Worm (Caenorhabditis elegans) whole organism, late embryonic: ENCODE data around the gene slc-17.8.

Experiments
- ahr-1 ChIP-seq: sonication (generic microtip); optimal IDR thresholded peaks from 2 replicates; lab custom pipeline; 2016; ENCODE audit warnings: missing genetic modification characterization, missing compliant biosample characterization
- ama-1 ChIP-seq: fragments of 150-350 bp; optimal IDR thresholded peaks from 2 replicates; lab custom pipeline; 2014
- ceh-30 ChIP-seq: fragments of 150-350 bp; optimal IDR thresholded peaks from 2 replicates; lab custom pipeline; 2014; ENCODE audit warnings: missing biosample characterization, missing genetic modification characterization
- dve-1 ChIP-seq: sonication (generic microtip); optimal IDR thresholded peaks from 2 replicates; lab custom pipeline; 2017; ENCODE audit warnings: antibody characterized with exemption, mild to moderate bottlenecking, missing genetic modification characterization, missing compliant biosample characterization
- lin-11 ChIP-seq: fragments of 200-800 bp; sonication (Bioruptor generic); optimal IDR thresholded peaks from 2 replicates; lab custom pipeline; 2018; ENCODE audit warnings: mild to moderate bottlenecking, missing genetic modification characterization, missing compliant biosample characterization
- pag-3 ChIP-seq: sonication (generic microtip); optimal IDR thresholded peaks from 2 replicates; lab custom pipeline; 2016; ENCODE audit warnings: missing compliant biosample characterization, missing genetic modification characterization, borderline replicate concordance
- pha-4 ChIP-seq: fragments of 150-350 bp; optimal IDR thresholded peaks from 2 replicates; lab custom pipeline; 2018; ENCODE audit warnings: missing biosample characterization, missing genetic modification reagents, missing genetic modification characterization
- pqm-1 ChIP-seq: sonication (generic microtip); optimal IDR thresholded peaks from 2 replicates; lab custom pipeline; 2016; ENCODE audit warnings: missing genetic modification characterization, missing compliant biosample characterization
- sdc-2 ChIP-seq: sonication (generic microtip); optimal IDR thresholded peaks from 2 replicates; lab custom pipeline; 2016; ENCODE audit warnings: missing genotype, missing genetic modification characterization, missing compliant biosample characterization
- sox-4 ChIP-seq: sonication (generic microtip); optimal IDR thresholded peaks from 2 replicates; lab custom pipeline; 2017; ENCODE audit warnings: mild to moderate bottlenecking, missing genetic modification characterization, inconsistent platforms, missing compliant biosample characterization
- unc-42 ChIP-seq: sonication (generic microtip); optimal IDR thresholded peaks from 2 replicates; lab custom pipeline; 2016; ENCODE audit warnings: missing genotype, missing genetic modification characterization, missing compliant biosample characterization
- unc-55 ChIP-seq: sonication (generic microtip); optimal IDR thresholded peaks from 2 replicates; lab custom pipeline; 2017; ENCODE audit warnings: missing biosample characterization, missing genetic modification reagents, missing genetic modification characterization
- unc-86 ChIP-seq: sonication (generic microtip); optimal IDR thresholded peaks from 2 replicates; lab custom pipeline; 2016; ENCODE audit warnings: missing genetic modification characterization, missing compliant biosample characterization

ce11 chrV:8552460-8552859 lies 7.1 kb upstream of the slc-17.8 start, which contains the start of gene acr-15:
- no peak for TF ChIP-seq pha-4 (tag; lab: Kevin White, UChicago)
- TF ChIP-seq ahr-1 (tag; lab: Kevin White, UChicago) = no peak
- TF ChIP-seq dve-1 (tag; lab: Kevin White, UChicago) = no peak
- TF ChIP-seq unc-55 (GFP tag; lab: Kevin White, UChicago) = no peak
- TF ChIP-seq sox-4 (tag; lab: Kevin White, UChicago) = no peak
- TF ChIP-seq ama-1 (lab: Kevin White, UChicago) = no peak
- TF ChIP-seq pqm-1 (tag; lab: Kevin White, UChicago) = no peak
- TF ChIP-seq lin-11 = no peak
- no peak for TF ChIP-seq unc-42 (tag; lab: Kevin White, UChicago)
- no peak for TF ChIP-seq pag-3 (tag; lab: Kevin White, UChicago)
- TF ChIP-seq sdc-2 (tag; lab: Kevin White, UChicago) = no peak
- TF ChIP-seq ceh-30 = no peak
- no peak for TF ChIP-seq unc-86 (tag; lab: Kevin White, UChicago)
